Fruit fly (Drosophila melanogaster) whole organism, pupa: ENCODE data around the gene Amacr.

Source experiments
- CG10348 ChIP-seq: fragments of 200-800 bp; sonication (Bioruptor generic); IDR thresholded peaks from 2 replicates; pipeline ENCODE4 v1.3.6; 2022; ENCODE audit warnings: missing biosample characterization, missing genetic modification characterization
- CG12605 ChIP-seq: fragments of 200-800 bp; sonication (Bioruptor generic); IDR thresholded peaks from 2 replicates; pipeline ENCODE4 v1.3.6; 2022; ENCODE audit warnings: missing biosample characterization, missing genetic modification characterization
- CG13204 ChIP-seq: fragments of 200-800 bp; sonication (Bioruptor generic); optimal IDR thresholded peaks from 2 replicates; lab custom pipeline; 2018; ENCODE audit warnings: missing biosample characterization, mild to moderate bottlenecking, missing genetic modification characterization, moderate library complexity
- CG14655 ChIP-seq: fragments of 200-800 bp; sonication (Bioruptor generic); optimal IDR thresholded peaks from 3 replicates; lab custom pipeline; 2017; ENCODE audit warnings: mild to moderate bottlenecking, missing biosample characterization, missing genetic modification reagents, missing genetic modification characterization
- CG32121 ChIP-seq: fragments of 200-800 bp; sonication (Bioruptor generic); IDR thresholded peaks from 2 replicates; pipeline ENCODE4 v1.3.6; 2022; ENCODE audit warnings: missing biosample characterization, missing genetic modification characterization
- CG34367 ChIP-seq: fragments of 200-800 bp; sonication (Bioruptor generic); optimal IDR thresholded peaks from 2 replicates; lab custom pipeline; 2018; ENCODE audit warnings: missing biosample characterization, mild to moderate bottlenecking, missing genetic modification characterization
- CG4496 ChIP-seq: fragments of 200-800 bp; sonication (Bioruptor generic); IDR thresholded peaks from 3 replicates; pipeline ENCODE4 v1.3.6; 2022; ENCODE audit warnings: missing biosample characterization, missing genetic modification characterization
- CG8159 ChIP-seq: fragments of 200-800 bp; sonication (Bioruptor generic); optimal IDR thresholded peaks from 3 replicates; lab custom pipeline; 2018; ENCODE audit warnings: missing biosample characterization, mild to moderate bottlenecking, missing genetic modification characterization, moderate library complexity
- CG8301 ChIP-seq: fragments of 200-800 bp; sonication (Bioruptor generic); optimal IDR thresholded peaks from 2 replicates; lab custom pipeline; 2018; ENCODE audit warnings: missing biosample characterization, mild to moderate bottlenecking, missing genetic modification characterization
- CG9948 ChIP-seq: fragments of 200-800 bp; sonication (Bioruptor generic); optimal IDR thresholded peaks from 2 replicates; lab custom pipeline; 2018; ENCODE audit warnings: missing biosample characterization, mild to moderate bottlenecking, missing genetic modification characterization, moderate library complexity
- D1 ChIP-seq: fragments of 200-800 bp; sonication (Bioruptor generic); optimal IDR thresholded peaks from 2 replicates; lab custom pipeline; 2018; ENCODE audit warnings: missing biosample characterization, mild to moderate bottlenecking, missing genetic modification characterization, moderate library complexity
- EcR ChIP-seq: fragments of 200-800 bp; sonication (Bioruptor generic); optimal IDR thresholded peaks from 3 replicates; lab custom pipeline; 2019; ENCODE audit warnings: missing biosample characterization, missing genetic modification characterization, mild to moderate bottlenecking, moderate library complexity, missing genetic modification reagents
- Ets98B ChIP-seq: fragments of 200-800 bp; sonication (Bioruptor generic); IDR thresholded peaks from 2 replicates; pipeline ENCODE4 v1.3.6; 2022; ENCODE audit warnings: missing biosample characterization, missing genetic modification characterization
- Pif1A ChIP-seq: fragments of 200-800 bp; sonication (Bioruptor generic); optimal IDR thresholded peaks from 3 replicates; lab custom pipeline; 2016; ENCODE audit warnings: missing biosample characterization, missing genetic modification characterization
- Pif1B ChIP-seq: fragments of 200-800 bp; sonication (Bioruptor generic); optimal IDR thresholded peaks from 3 replicates; lab custom pipeline; 2016; ENCODE audit warnings: missing biosample characterization, missing genetic modification characterization
- Snoo ChIP-seq: fragments of 200-800 bp; sonication (Bioruptor generic); optimal IDR thresholded peaks from 3 replicates; lab custom pipeline; 2017; ENCODE audit warnings: missing biosample characterization, mild to moderate bottlenecking, missing genetic modification characterization, inconsistent platforms
- fd96Ca ChIP-seq: fragments of 200-800 bp; sonication (Bioruptor generic); IDR thresholded peaks from 3 replicates; pipeline ENCODE4 v1.3.6; 2022; ENCODE audit warnings: missing biosample characterization, missing genetic modification characterization
- gl ChIP-seq: fragments of 200-800 bp; sonication (Bioruptor generic); optimal IDR thresholded peaks from 2 replicates; lab custom pipeline; 2018; ENCODE audit warnings: missing biosample characterization, mild to moderate bottlenecking, missing genetic modification characterization
- rn ChIP-seq: fragments of 200-800 bp; sonication (Bioruptor generic); IDR thresholded peaks from 2 replicates; pipeline ENCODE4 v1.3.6; 2022; ENCODE audit warnings: missing biosample characterization, missing genetic modification characterization

Amacr gene

DNA sequence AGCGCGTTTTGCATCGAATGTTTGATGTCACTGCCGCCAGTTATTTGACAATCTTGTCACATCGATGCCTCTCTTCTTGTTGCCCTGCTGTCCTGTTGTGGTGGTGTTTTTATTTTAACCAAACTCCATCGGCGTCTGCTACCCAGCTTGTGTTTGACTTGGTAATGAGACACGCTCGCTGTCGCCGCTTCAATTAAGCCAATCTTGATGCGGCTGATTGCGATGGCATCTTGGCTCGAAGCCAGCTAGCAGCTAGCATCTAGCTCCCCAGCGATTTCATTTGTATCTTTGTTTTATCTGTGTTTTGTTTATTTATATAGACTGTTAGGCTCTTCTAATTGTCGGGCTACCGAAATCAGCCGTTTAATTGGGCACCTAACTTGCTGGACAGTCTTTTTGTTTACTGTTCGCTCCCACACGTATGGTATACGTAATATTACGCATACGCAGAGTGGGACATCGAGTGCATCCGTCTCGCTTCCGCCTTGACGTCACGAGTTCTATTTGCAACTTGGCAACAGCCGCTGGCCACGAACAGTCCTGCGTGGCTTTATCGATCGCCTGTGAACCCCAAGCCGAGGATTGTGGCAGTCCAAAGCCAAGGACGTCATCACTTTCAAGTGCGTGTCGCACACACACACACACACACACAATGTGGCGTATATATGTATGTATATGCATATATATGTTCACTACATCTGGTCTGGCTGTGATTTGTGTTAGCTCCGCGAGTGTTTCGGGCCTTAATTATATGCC, 47.5 kb downstream of the Amacr start:
- TF ChIP-seq CG32121 (GFP tag; lab: Robert Waterston, UW) (no peak), rn (no peak), CG4496 (GFP tag; lab: Robert Waterston, UW) (no peak), CG9948 (no peak), EcR (GFP tag; lab: Kevin White, UChicago) (no peak), CG34367 (tag; lab: Kevin White, UChicago) (no peak), fd96Ca (GFP tag; lab: Robert Waterston, UW) (no peak), D1 (tag; lab: Kevin White, UChicago) (no peak), gl (tag; lab: Kevin White, UChicago) (no peak), Pif1A (no peak), Snoo (tag; lab: Kevin White, UChicago) (no peak), CG8301 (tag; lab: Kevin White, UChicago) (no peak), CG10348 (GFP tag; lab: Robert Waterston, UW) (no peak), CG13204 (GFP tag; lab: Kevin White, UChicago) (no peak), CG8159 (no peak), Pif1B (GFP tag; lab: Kevin White, UChicago) (no peak), Ets98B (GFP tag; lab: Robert Waterston, UW) (no peak), CG12605 (no peak), CG14655 (GFP tag; lab: Kevin White, UChicago) (no peak)
